Worm (Caenorhabditis elegans) whole organism, L1 larva: ENCODE measurements around the gene F14D7.12.

Experiments used
- C04F5.9 ChIP-seq: sonication (generic microtip); optimal IDR thresholded peaks from 2 replicates; lab custom pipeline; 2016; ENCODE audit warnings: missing genetic modification characterization, missing compliant biosample characterization
- C16A3.4 ChIP-seq: fragments of 150-350 bp; optimal IDR thresholded peaks from 2 replicates; lab custom pipeline; 2014; ENCODE audit warnings: missing biosample characterization, missing genetic modification characterization
- aly-2 ChIP-seq: fragments of 150-350 bp; optimal IDR thresholded peaks from 2 replicates; lab custom pipeline; 2014; ENCODE audit warnings: missing biosample characterization, missing genetic modification characterization
- blmp-1 ChIP-seq: fragments of 150-350 bp; optimal IDR thresholded peaks from 2 replicates; lab custom pipeline; 2014; ENCODE audit warnings: missing biosample characterization, missing genetic modification characterization
- ceh-63 ChIP-seq: fragments of 200-800 bp; sonication (Bioruptor generic); optimal IDR thresholded peaks from 2 replicates; lab custom pipeline; 2018; ENCODE audit warnings: mild to moderate bottlenecking, missing genetic modification characterization, missing compliant biosample characterization
- ceh-88 ChIP-seq: fragments of 200-800 bp; sonication (Bioruptor generic); IDR thresholded peaks from 2 replicates; pipeline ENCODE4 v1.3.6; 2022; ENCODE audit warnings: missing genetic modification characterization, missing compliant biosample characterization
- ceh-90 ChIP-seq: sonication (generic microtip); optimal IDR thresholded peaks from 2 replicates; lab custom pipeline; 2016; ENCODE audit warnings: missing genetic modification characterization, missing compliant biosample characterization
- ces-1 ChIP-seq: fragments of 150-350 bp; optimal IDR thresholded peaks from 2 replicates; lab custom pipeline; 2014; ENCODE audit warnings: missing biosample characterization, missing genetic modification reagents, missing genetic modification characterization
- efl-1 ChIP-seq, 4 experiments: fragments of 150-350 bp; optimal IDR thresholded peaks in 3 of 4; peaks in 1 of 4; 1 replicate in 1 of 4; 2 replicates in 3 of 4; lab custom pipeline; 2014; ENCODE audit warnings: missing biosample characterization in 2 of 4, missing genetic modification characterization in 2 of 4, missing genetic modification reagents in 2 of 4
- egl-13 ChIP-seq: sonication (generic microtip); optimal IDR thresholded peaks from 2 replicates; lab custom pipeline; 2016; ENCODE audit warnings: missing genotype, missing genetic modification reagents, missing genetic modification characterization, missing compliant biosample characterization
- egl-27 ChIP-seq, 2 experiments: fragments of 150-350 bp in 1 of 2; sonication (generic microtip); optimal IDR thresholded peaks; 3 replicates each; lab custom pipeline; 2017 to 2018; ENCODE audit warnings: missing biosample characterization in 2 of 2, missing genetic modification characterization in 2 of 2, missing genetic modification reagents in 2 of 2
- elt-2 ChIP-seq: sonication (generic microtip); optimal IDR thresholded peaks from 2 replicates; lab custom pipeline; 2016; ENCODE audit warnings: missing genetic modification characterization, mild to moderate bottlenecking, inconsistent platforms, missing compliant biosample characterization, missing genetic modification reagents
- ets-5 ChIP-seq: fragments of 200-800 bp; sonication (Bioruptor generic); IDR thresholded peaks from 2 replicates; pipeline ENCODE4 v1.3.6; 2022; ENCODE audit warnings: missing genetic modification characterization, missing compliant biosample characterization
- fkh-10 ChIP-seq: sonication (generic microtip); optimal IDR thresholded peaks from 2 replicates; lab custom pipeline; 2017; ENCODE audit warnings: missing biosample characterization, missing genetic modification reagents, missing genetic modification characterization
- fkh-4 ChIP-seq: sonication (generic microtip); optimal IDR thresholded peaks from 2 replicates; lab custom pipeline; 2016; ENCODE audit warnings: missing compliant biosample characterization, missing genetic modification characterization, borderline replicate concordance
- hlh-4 ChIP-seq: sonication (generic microtip); optimal IDR thresholded peaks from 2 replicates; lab custom pipeline; 2016; ENCODE audit warnings: mild to moderate bottlenecking, missing genetic modification characterization, missing compliant biosample characterization
- irx-1 ChIP-seq: sonication (generic microtip); optimal IDR thresholded peaks from 2 replicates; lab custom pipeline; 2016; ENCODE audit warnings: missing genetic modification characterization, missing compliant biosample characterization
- lin-35 ChIP-seq, 2 experiments: fragments of 150-350 bp; optimal IDR thresholded peaks; 2 replicates each; lab custom pipeline; 2014; ENCODE audit warnings: missing biosample characterization in 2 of 2, missing genetic modification characterization in 2 of 2, missing genetic modification reagents in 2 of 2
- lsy-2 ChIP-seq, 2 experiments: fragments of 150-350 bp; optimal IDR thresholded peaks; 2 replicates each; lab custom pipeline; 2014; ENCODE audit warnings: missing biosample characterization in 2 of 2, missing genetic modification characterization in 2 of 2
- mab-9 ChIP-seq: fragments of 200-800 bp; sonication (Bioruptor generic); IDR thresholded peaks from 2 replicates; pipeline ENCODE4 v1.3.6; 2022; ENCODE audit warnings: missing genetic modification reagents, missing genetic modification characterization, missing compliant biosample characterization
- mef-2 ChIP-seq: fragments of 150-350 bp; optimal IDR thresholded peaks from 2 replicates; lab custom pipeline; 2014; ENCODE audit warnings: missing biosample characterization, missing genetic modification characterization
- nhr-11 ChIP-seq: fragments of 150-350 bp; optimal IDR thresholded peaks from 2 replicates; lab custom pipeline; 2014; ENCODE audit warnings: missing biosample characterization, missing genetic modification characterization
- nhr-28 ChIP-seq: fragments of 150-350 bp; optimal IDR thresholded peaks from 2 replicates; lab custom pipeline; 2014; ENCODE audit warnings: missing biosample characterization, missing genetic modification characterization
- nhr-76 ChIP-seq: sonication (generic microtip); optimal IDR thresholded peaks from 2 replicates; lab custom pipeline; 2017; ENCODE audit warnings: missing biosample characterization, missing genetic modification characterization
- nhr-77 ChIP-seq: fragments of 150-350 bp; optimal IDR thresholded peaks from 2 replicates; lab custom pipeline; 2014; ENCODE audit warnings: missing biosample characterization, missing genetic modification characterization
- nhr-90 ChIP-seq: sonication (generic microtip); optimal IDR thresholded peaks from 2 replicates; lab custom pipeline; 2016; ENCODE audit warnings: mild to moderate bottlenecking, missing genetic modification characterization, missing compliant biosample characterization; ENCODE audit not compliant: poor library complexity
- pax-3 ChIP-seq: fragments of 200-800 bp; sonication (Bioruptor generic); optimal IDR thresholded peaks from 2 replicates; lab custom pipeline; 2018; ENCODE audit warnings: mild to moderate bottlenecking, missing genetic modification characterization, moderate library complexity, missing compliant biosample characterization
- snpc-4 ChIP-seq: fragments of 150-350 bp; optimal IDR thresholded peaks from 2 replicates; lab custom pipeline; 2014; ENCODE audit warnings: missing biosample characterization, missing genetic modification characterization
- snu-23 ChIP-seq: sonication (generic microtip); optimal IDR thresholded peaks from 2 replicates; lab custom pipeline; 2016; ENCODE audit warnings: missing genetic modification characterization, missing compliant biosample characterization
- sox-4 ChIP-seq: sonication (generic microtip); optimal IDR thresholded peaks from 2 replicates; lab custom pipeline; 2016; ENCODE audit warnings: missing genetic modification characterization, missing compliant biosample characterization
- sup-37 ChIP-seq: fragments of 200-800 bp; sonication (Bioruptor generic); optimal IDR thresholded peaks from 2 replicates; lab custom pipeline; 2018; ENCODE audit warnings: mild to moderate bottlenecking, missing genetic modification characterization, missing compliant biosample characterization
- tbx-2 ChIP-seq: sonication (generic microtip); optimal IDR thresholded peaks from 2 replicates; lab custom pipeline; 2016; ENCODE audit warnings: missing genetic modification characterization, missing compliant biosample characterization
- unc-62 ChIP-seq: fragments of 150-350 bp; optimal IDR thresholded peaks from 2 replicates; lab custom pipeline; 2014; ENCODE audit warnings: missing biosample characterization, missing genetic modification reagents, missing genetic modification characterization
- unc-86 ChIP-seq: sonication (generic microtip); optimal IDR thresholded peaks from 2 replicates; lab custom pipeline; 2016; ENCODE audit warnings: missing genetic modification characterization, missing compliant biosample characterization
- xbp-1 ChIP-seq: sonication (generic microtip); optimal IDR thresholded peaks from 2 replicates; lab custom pipeline; 2016; ENCODE audit warnings: missing genetic modification characterization, missing compliant biosample characterization
- zag-1 ChIP-seq: fragments of 150-350 bp; optimal IDR thresholded peaks from 2 replicates; lab custom pipeline; 2014; ENCODE audit warnings: missing biosample characterization, missing genetic modification characterization

Gene F14D7.12

ce11 chrV:14299569-14300064 lies at the start of gene F14D7.12, which contains the start of gene spig-3:
Gene F14D7.12, plus strand, starts transcription at chrV:14300014.
Gene spig-3, minus strand, starts transcription at chrV:14299669.
- TF ChIP-seq aly-2 (tag; lab: Kevin White, UChicago) (no peak), efl-1 (optimal IDR thresholded peaks at IDR 0.05; lab: Kevin White, UChicago) (no peak), efl-1 (GFP tag; optimal IDR thresholded peaks at IDR 0.05 in 1 of 2; lab: Kevin White, UChicago) (peak in 1 of 2 experiments; percentile 49), nhr-76 (tag; lab: Kevin White, UChicago) (no peak), irx-1 (no peak), elt-2 (no peak), C04F5.9 (tag; lab: Kevin White, UChicago) (no peak), unc-86 (no peak)

ce11 chrV:14252025-14252424 lies 47.8 kb upstream of the F14D7.12 start, which contains the start of gene K02E11.5:
Gene K02E11.5, plus strand, starts transcription at chrV:14252325.
- TF ChIP-seq nhr-76 (tag; lab: Kevin White, UChicago) = no peak
- no peak for TF ChIP-seq unc-62
- TF ChIP-seq snu-23 (GFP tag; lab: Kevin White, UChicago) = no peak
- no peak for TF ChIP-seq egl-13 (tag; lab: Kevin White, UChicago)
- no peak for TF ChIP-seq fkh-10 (GFP tag; lab: Kevin White, UChicago)

- TF ChIP-seq pax-3 (tag; lab: Kevin White, UChicago) (peak; percentile 0), sup-37 (GFP tag; lab: Kevin White, UChicago) (no peak), blmp-1 (no peak), mef-2 (tag; lab: Kevin White, UChicago) (no peak), ceh-63 (GFP tag; lab: Kevin White, UChicago) (no peak)
Measured at ce11 chrV:14254221-14254620, 45.6 kb upstream of the F14D7.12 start, which contains the start of gene K02E11.7. Gene K02E11.7, minus strand, starts transcription at chrV:14254321.

ce11 chrV:14256813-14257212 lies 43.0 kb upstream of the F14D7.12 start, which contains the start of gene sre-8:
Gene sre-8, plus strand, starts transcription at chrV:14257113.
- TF ChIP-seq C16A3.4 (tag; lab: Kevin White, UChicago) (no peak), nhr-28 (tag; lab: Kevin White, UChicago) (no peak), xbp-1 (tag; lab: Kevin White, UChicago) (no peak), ceh-90 (tag; lab: Kevin White, UChicago) (no peak), hlh-4 (tag; lab: Kevin White, UChicago) (no peak), nhr-11 (tag; lab: Kevin White, UChicago) (no peak), ceh-88 (GFP tag; lab: Robert Waterston, UW) (no peak), pax-3 (tag; lab: Kevin White, UChicago) (no peak), ceh-63 (GFP tag; lab: Kevin White, UChicago) (no peak), snpc-4 (tag; lab: Kevin White, UChicago) (no peak), ces-1 (GFP tag; lab: Kevin White, UChicago) (no peak), nhr-77 (tag; lab: Kevin White, UChicago) (no peak), lsy-2 (tag; optimal IDR thresholded peaks at IDR 0.05; lab: Kevin White, UChicago) (no peak), lin-35 (GFP tag; optimal IDR thresholded peaks at IDR 0.05; lab: Kevin White, UChicago) (no peak), aly-2 (tag; lab: Kevin White, UChicago) (no peak), fkh-4 (tag; lab: Kevin White, UChicago) (no peak), ets-5 (no peak)

ce11 chrV:14260831-14261230 lies 39.0 kb upstream of the F14D7.12 start, which contains the start of gene F40G12.2:
Gene F40G12.2, minus strand, starts transcription at chrV:14260931.
- TF ChIP-seq snpc-4 (tag; lab: Kevin White, UChicago) (no peak), xbp-1 (tag; lab: Kevin White, UChicago) (no peak), nhr-90 (no peak), zag-1 (no peak), mab-9 (GFP tag; lab: Robert Waterston, UW) (no peak), egl-27 (tag; optimal IDR thresholded peaks at IDR 0.05; lab: Kevin White, UChicago) (no peak), tbx-2 (tag; lab: Kevin White, UChicago) (no peak), lin-35 (GFP tag; optimal IDR thresholded peaks at IDR 0.05; lab: Kevin White, UChicago) (no peak), ceh-63 (GFP tag; lab: Kevin White, UChicago) (no peak), sox-4 (tag; lab: Kevin White, UChicago) (no peak), fkh-10 (GFP tag; lab: Kevin White, UChicago) (no peak)
- TF ChIP-seq, all 84 proteins: peak for 0
